Worm (Caenorhabditis elegans) whole organism, late embryonic: ENCODE results near the gene ugt-33.
A peak's percentile ranks its signal among the peaks of the same experiment; 100 is the strongest.

Experiments used
- K02D7.2 ChIP-seq: sonication (generic microtip); optimal IDR thresholded peaks from 2 replicates; lab custom pipeline; 2017; ENCODE audit warnings: mild to moderate bottlenecking, missing genetic modification characterization, missing compliant biosample characterization
- ama-1 ChIP-seq: fragments of 150-350 bp; optimal IDR thresholded peaks from 2 replicates; lab custom pipeline; 2014
- ceh-6 ChIP-seq: fragments of 200-800 bp; sonication (Bioruptor generic); optimal IDR thresholded peaks from 2 replicates; lab custom pipeline; 2018; ENCODE audit warnings: mild to moderate bottlenecking, missing genetic modification characterization, missing compliant biosample characterization
- ceh-9 ChIP-seq: sonication (generic microtip); optimal IDR thresholded peaks from 2 replicates; lab custom pipeline; 2016; ENCODE audit warnings: mild to moderate bottlenecking, missing genetic modification characterization, inconsistent platforms, missing compliant biosample characterization
- fkh-6 ChIP-seq: sonication (generic microtip); optimal IDR thresholded peaks from 2 replicates; lab custom pipeline; 2016; ENCODE audit warnings: missing genetic modification characterization, missing compliant biosample characterization
- hlh-13 ChIP-seq: fragments of 200-800 bp; sonication (Bioruptor generic); optimal IDR thresholded peaks from 2 replicates; lab custom pipeline; 2018; ENCODE audit warnings: mild to moderate bottlenecking, missing genetic modification characterization, missing compliant biosample characterization
- lin-11 ChIP-seq: fragments of 200-800 bp; sonication (Bioruptor generic); optimal IDR thresholded peaks from 2 replicates; lab custom pipeline; 2018; ENCODE audit warnings: mild to moderate bottlenecking, missing genetic modification characterization, missing compliant biosample characterization
- npax-4 ChIP-seq: sonication (generic microtip); optimal IDR thresholded peaks from 2 replicates; lab custom pipeline; 2016; ENCODE audit warnings: missing genetic modification characterization, missing compliant biosample characterization
- pag-3 ChIP-seq: sonication (generic microtip); optimal IDR thresholded peaks from 2 replicates; lab custom pipeline; 2016; ENCODE audit warnings: missing compliant biosample characterization, missing genetic modification characterization, borderline replicate concordance
- pat-9 ChIP-seq: fragments of 200-800 bp; sonication (Bioruptor generic); optimal IDR thresholded peaks from 2 replicates; lab custom pipeline; 2018; ENCODE audit warnings: mild to moderate bottlenecking, missing genetic modification characterization, moderate library complexity, missing compliant biosample characterization
- tbx-2 ChIP-seq: sonication (generic microtip); optimal IDR thresholded peaks from 2 replicates; lab custom pipeline; 2016; ENCODE audit warnings: missing genetic modification characterization, missing compliant biosample characterization
- ttx-3 ChIP-seq: sonication (generic microtip); optimal IDR thresholded peaks from 2 replicates; lab custom pipeline; 2016; ENCODE audit warnings: missing genetic modification reagents, missing genetic modification characterization, missing compliant biosample characterization

DNA sequence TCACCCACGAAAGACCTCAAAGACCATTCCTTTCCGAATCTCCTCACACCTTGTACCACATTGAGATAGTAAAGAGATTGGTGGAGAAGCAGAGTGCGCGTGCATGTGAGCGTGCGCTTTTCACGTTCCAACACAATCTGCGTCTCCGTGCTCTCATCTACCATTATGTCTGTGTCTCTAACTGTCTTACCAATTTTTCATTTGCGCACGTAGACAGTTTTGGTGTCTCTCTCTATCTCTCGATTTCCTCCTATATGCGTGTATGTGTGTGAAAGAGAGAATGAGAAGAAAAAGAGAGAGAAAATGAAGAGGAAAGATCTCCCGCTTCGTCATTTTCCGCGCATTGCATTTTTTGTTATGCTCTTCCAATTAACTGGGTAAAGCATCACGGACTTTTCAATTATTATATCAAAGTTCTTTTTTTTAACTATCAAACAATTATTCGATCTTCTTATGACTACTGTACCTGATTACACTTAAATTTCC is 26.6 kb upstream of the ugt-33 start:
- TF ChIP-seq ceh-9 (tag; lab: Kevin White, UChicago), result no peak
- TF ChIP-seq tbx-2, result peak; percentile 91
- no peak for TF ChIP-seq pag-3
- no peak for TF ChIP-seq ttx-3 (tag; lab: Kevin White, UChicago)
- TF ChIP-seq npax-4, result no peak
- no peak for TF ChIP-seq pat-9 (tag; lab: Kevin White, UChicago)
- no peak for TF ChIP-seq K02D7.2 (tag; lab: Kevin White, UChicago)
- peak; percentile 46 for TF ChIP-seq fkh-6 (tag; lab: Kevin White, UChicago)
- no peak for TF ChIP-seq lin-11 (tag; lab: Kevin White, UChicago)
- no peak for TF ChIP-seq ama-1 (lab: Kevin White, UChicago)
- no peak for TF ChIP-seq ceh-6 (GFP tag; lab: Kevin White, UChicago)
- no peak for TF ChIP-seq hlh-13 (GFP tag; lab: Kevin White, UChicago)
